Worm (Caenorhabditis elegans): ENCODE data around the gene F56B3.4.

The F56B3.4 gene

ce11 chrIV:804802-805201 is 10.7 kb upstream of the F56B3.4 start, which contains the start of gene Y55F3BL.4:
Y55F3BL.4 (plus strand) TSS chrIV:805102.
- TF ChIP-seq isw-1 (GFP tag; IDR thresholded peaks at IDR 0.05) (no peak), lin-13 (GFP tag; optimal IDR thresholded peaks at IDR 0.05) (no peak), nhr-20 (tag; optimal IDR thresholded peaks at IDR 0.05) (no peak), ceh-88 (GFP tag; IDR thresholded peaks at IDR 0.05) (no peak), alr-1 (tag; optimal IDR thresholded peaks at IDR 0.05; ENCODE audit: borderline replicate concordance) (no peak), grh-1 (GFP tag; IDR thresholded peaks at IDR 0.05) (no peak), F16B12.6 (tag; optimal IDR thresholded peaks at IDR 0.05) (no peak), lin-35 (GFP tag; optimal IDR thresholded peaks at IDR 0.05) (no peak), C34B4.2 (tag; optimal IDR thresholded peaks at IDR 0.05) (no peak), pax-3 (tag; optimal IDR thresholded peaks at IDR 0.05) (no peak), sox-4 (tag; optimal IDR thresholded peaks at IDR 0.05) (no peak), lin-15B (tag; optimal IDR thresholded peaks at IDR 0.05) (no peak), snu-23 (GFP tag; optimal IDR thresholded peaks at IDR 0.05) (no peak), unc-86 (tag; optimal IDR thresholded peaks at IDR 0.05) (no peak), efl-3 (GFP tag; optimal IDR thresholded peaks at IDR 0.05) (no peak), nhr-71 (tag; optimal IDR thresholded peaks at IDR 0.05) (no peak), nhr-84 (tag; optimal IDR thresholded peaks at IDR 0.05) (no peak), pqm-1 (tag; optimal IDR thresholded peaks at IDR 0.05) (no peak), ceh-82 (tag; optimal IDR thresholded peaks at IDR 0.05) (no peak)

- TF ChIP-seq pax-3 (tag; optimal IDR thresholded peaks at IDR 0.05) (no peak), unc-62 (GFP tag; optimal IDR thresholded peaks at IDR 0.05) (no peak), mep-1 (tag; optimal IDR thresholded peaks at IDR 0.05) (no peak), nhr-90 (tag; optimal IDR thresholded peaks at IDR 0.05; ENCODE audit: poor library complexity) (no peak), rnt-1 (tag; optimal IDR thresholded peaks at IDR 0.05) (no peak), nhr-71 (tag; optimal IDR thresholded peaks at IDR 0.05) (no peak), sptf-1 (tag; optimal IDR thresholded peaks at IDR 0.05) (no peak), lsy-2 (tag; optimal IDR thresholded peaks at IDR 0.05) (no peak), snu-23 (GFP tag; optimal IDR thresholded peaks at IDR 0.05) (no peak), efl-1 (optimal IDR thresholded peaks at IDR 0.05) (no peak), efl-1 (GFP tag; optimal IDR thresholded peaks at IDR 0.05 in 1 of 2) (no peak), nhr-47 (tag; optimal IDR thresholded peaks at IDR 0.05) (no peak)
Measured at ce11 chrIV:801162-801561, 7.1 kb upstream of the F56B3.4 start.

ce11 chrIV:800518-800917 is 6.4 kb upstream of the F56B3.4 start, which contains the start of gene mrpl-46:
mrpl-46 (plus strand) TSS chrIV:800818.
- TF ChIP-seq snu-23 (GFP tag; optimal IDR thresholded peaks at IDR 0.05) (no peak), nhr-90 (tag; optimal IDR thresholded peaks at IDR 0.05; ENCODE audit: poor library complexity) (no peak), egl-13 (tag; optimal IDR thresholded peaks at IDR 0.05) (no peak), tbx-2 (tag; optimal IDR thresholded peaks at IDR 0.05) (no peak), zag-1 (tag; optimal IDR thresholded peaks at IDR 0.05) (no peak), nhr-237 (tag; optimal IDR thresholded peaks at IDR 0.05) (no peak), lin-14 (GFP tag; optimal IDR thresholded peaks at IDR 0.05) (no peak), C04F5.9 (tag; optimal IDR thresholded peaks at IDR 0.05) (no peak), unc-98 (GFP tag; IDR thresholded peaks at IDR 0.05) (no peak), efl-1 (optimal IDR thresholded peaks at IDR 0.05) (no peak), efl-1 (GFP tag; optimal IDR thresholded peaks at IDR 0.05 in 1 of 2) (no peak), nhr-71 (tag; optimal IDR thresholded peaks at IDR 0.05) (no peak), zip-4 (GFP tag; optimal IDR thresholded peaks at IDR 0.05) (no peak), lin-35 (GFP tag; optimal IDR thresholded peaks at IDR 0.05) (no peak), lin-13 (GFP tag; optimal IDR thresholded peaks at IDR 0.05) (no peak), snpc-4 (tag; optimal IDR thresholded peaks at IDR 0.05) (no peak), sox-4 (tag; optimal IDR thresholded peaks at IDR 0.05) (no peak), hlh-17 (GFP tag; optimal IDR thresholded peaks at IDR 0.05; ENCODE audit: borderline replicate concordance) (no peak), pqm-1 (tag; optimal IDR thresholded peaks at IDR 0.05) (no peak), aha-1 (tag; optimal IDR thresholded peaks at IDR 0.05) (no peak), elt-2 (tag; optimal IDR thresholded peaks at IDR 0.05) (no peak)
